Worm (Caenorhabditis elegans) whole organism, early embryonic: Measurements from ENCODE around the gene ugt-9.
"Not testable (repeated sequence)": the region's sequence is repeated elsewhere in the genome, so short reads cannot be mapped to it uniquely, and the experiment has no call there.

Source experiments
- aly-1 ChIP-seq: sonication (generic microtip); optimal IDR thresholded peaks from 2 replicates; lab custom pipeline; 2016; ENCODE audit warnings: missing genetic modification characterization, missing compliant biosample characterization
- ama-1 ChIP-seq: fragments of 150-350 bp; optimal IDR thresholded peaks from 2 replicates; lab custom pipeline; 2014
- ceh-36 ChIP-seq: sonication (generic microtip); optimal IDR thresholded peaks from 2 replicates; lab custom pipeline; 2016; ENCODE audit warnings: missing genetic modification characterization, inconsistent platforms, missing compliant biosample characterization
- ets-7 ChIP-seq: sonication (generic microtip); optimal IDR thresholded peaks from 2 replicates; lab custom pipeline; 2016; ENCODE audit warnings: missing genotype, missing genetic modification characterization, missing compliant biosample characterization
- hmbx-1 ChIP-seq: sonication (generic microtip); optimal IDR thresholded peaks from 2 replicates; lab custom pipeline; 2016; ENCODE audit warnings: mild to moderate bottlenecking, missing genetic modification characterization, missing compliant biosample characterization
- hmg-4 ChIP-seq: fragments of 200-800 bp; sonication (Bioruptor generic); optimal IDR thresholded peaks from 2 replicates; lab custom pipeline; 2018; ENCODE audit warnings: mild to moderate bottlenecking, missing genetic modification characterization, missing compliant biosample characterization
- hnd-1 ChIP-seq: sonication (generic microtip); optimal IDR thresholded peaks from 2 replicates; lab custom pipeline; 2016; ENCODE audit warnings: missing genetic modification characterization, missing compliant biosample characterization
- pes-1 ChIP-seq: fragments of 200-800 bp; sonication (Bioruptor generic); IDR thresholded peaks from 2 replicates; pipeline ENCODE4 v1.3.6; 2022; ENCODE audit warnings: missing genetic modification reagents, missing genetic modification characterization, missing compliant biosample characterization
- tbx-11 ChIP-seq: fragments of 200-800 bp; sonication (Bioruptor generic); IDR thresholded peaks from 2 replicates; pipeline ENCODE4 v1.3.6; 2022; ENCODE audit warnings: missing genetic modification characterization, missing compliant biosample characterization
- tra-4 ChIP-seq: sonication (generic microtip); optimal IDR thresholded peaks from 2 replicates; lab custom pipeline; 2017; ENCODE audit warnings: missing genetic modification characterization, missing compliant biosample characterization

ce11 chrV:4900020-4900419 lies 4.2 kb downstream of the ugt-9 start, which contains the start of gene ugt-10:
- TF ChIP-seq pes-1 (GFP tag; lab: Robert Waterston, UW); hmbx-1; aly-1 (tag; lab: Kevin White, UChicago); ama-1 (lab: Kevin White, UChicago); ets-7 (tag; lab: Kevin White, UChicago); tbx-11; hmg-4 (GFP tag; lab: Kevin White, UChicago); ceh-36; hnd-1 (tag; lab: Kevin White, UChicago); tra-4: not testable (repeated sequence)
